Fruit fly (Drosophila melanogaster): ENCODE data around the gene snsl.

The snsl gene

dm6 chr2L:4883023-4883392 lies 23.6 kb downstream of the snsl start, which contains the start of the genes Cf2 and CG3008 (continued):
- no peak for TF ChIP-seq fd96Cb (tag; optimal IDR thresholded peaks at IDR 0.05)
- no peak for TF ChIP-seq lab (GFP tag; optimal IDR thresholded peaks at IDR 0.05)
- TF ChIP-seq chif (GFP tag; optimal IDR thresholded peaks at IDR 0.05): no peak
- no peak for TF ChIP-seq CG17328 (GFP tag; IDR thresholded peaks at IDR 0.05)
- TF ChIP-seq chm (GFP tag; IDR thresholded peaks at IDR 0.05): no peak
- TF ChIP-seq Dip3 (GFP tag; optimal IDR thresholded peaks at IDR 0.05): no peak
- no peak for TF ChIP-seq ham (GFP tag; IDR thresholded peaks at IDR 0.05)
- no peak for TF ChIP-seq kay (GFP tag; optimal IDR thresholded peaks at IDR 0.05)
- TF ChIP-seq Asciz (GFP tag; optimal IDR thresholded peaks at IDR 0.05): no peak
- TF ChIP-seq CG9797 (GFP tag; optimal IDR thresholded peaks at IDR 0.05): peak; percentile 42
- no peak for TF ChIP-seq kah (GFP tag; optimal IDR thresholded peaks at IDR 0.05)
- TF ChIP-seq Neu2 (GFP tag; optimal IDR thresholded peaks at IDR 0.05; ENCODE audit: borderline replicate concordance): no peak
- TF ChIP-seq CG17829 (tag; optimal IDR thresholded peaks at IDR 0.05): peak; percentile 21
- no peak for TF ChIP-seq fd3F (GFP tag; optimal IDR thresholded peaks at IDR 0.05)
- TF ChIP-seq lov (optimal IDR thresholded peaks at IDR 0.05): no peak
- no peak for TF ChIP-seq lov (GFP tag; IDR thresholded peaks at IDR 0.05)
- no peak for TF ChIP-seq wdn (GFP tag; IDR thresholded peaks at IDR 0.05)
- TF ChIP-seq CG3163 (GFP tag; optimal IDR thresholded peaks at IDR 0.05): no peak
- TF ChIP-seq CG7357 (GFP tag; IDR thresholded peaks at IDR 0.05): no peak
- TF ChIP-seq Drgx (GFP tag; IDR thresholded peaks at IDR 0.05): no peak
- TF ChIP-seq CG14667 (GFP tag; IDR thresholded peaks at IDR 0.05): no peak
- TF ChIP-seq CG15479 (GFP tag; optimal IDR thresholded peaks at IDR 0.05): no peak
- TF ChIP-seq CG4617 (GFP tag; optimal IDR thresholded peaks at IDR 0.05; ENCODE audit: borderline replicate concordance): peak; percentile 95
- TF ChIP-seq NK7.1 (GFP tag; optimal IDR thresholded peaks at IDR 0.05): no peak
- TF ChIP-seq unc-4 (GFP tag; IDR thresholded peaks at IDR 0.05; ENCODE audit: partially characterized antibody): peak; percentile 88
- TF ChIP-seq CG14965 (GFP tag; optimal IDR thresholded peaks at IDR 0.05; ENCODE audit: borderline replicate concordance): no peak
- TF ChIP-seq CG11456 (GFP tag; IDR thresholded peaks at IDR 0.05): no peak
- TF ChIP-seq HmgD (GFP tag; optimal IDR thresholded peaks at IDR 0.05): no peak
- TF ChIP-seq ro (GFP tag; IDR thresholded peaks at IDR 0.05): no peak
- TF ChIP-seq CG9609 (GFP tag; optimal IDR thresholded peaks at IDR 0.05): no peak
- peak; percentile 65 for TF ChIP-seq bbx (GFP tag; IDR thresholded peaks at IDR 0.05; ENCODE audit: partially characterized antibody)
- peak; percentile 72 for TF ChIP-seq Ets97D (GFP tag; optimal IDR thresholded peaks at IDR 0.05)
- no peak for TF ChIP-seq CG1233 (GFP tag; optimal IDR thresholded peaks at IDR 0.05)
- TF ChIP-seq tup (GFP tag; optimal IDR thresholded peaks at IDR 0.05): no peak
- no peak for TF ChIP-seq Dbx (GFP tag; IDR thresholded peaks at IDR 0.05)
- no peak for TF ChIP-seq CG17912 (GFP tag; optimal IDR thresholded peaks at IDR 0.05)
- no peak for TF ChIP-seq Rfx (GFP tag; IDR thresholded peaks at IDR 0.05)
- no peak for TF ChIP-seq CG14014 (GFP tag; IDR thresholded peaks at IDR 0.05)
- no peak for TF ChIP-seq br (optimal IDR thresholded peaks at IDR 0.05)
- no peak for TF ChIP-seq crol (GFP tag; IDR thresholded peaks at IDR 0.05)
- no peak for TF ChIP-seq da (GFP tag; optimal IDR thresholded peaks at IDR 0.05)
- TF ChIP-seq pho (GFP tag; optimal IDR thresholded peaks at IDR 0.05): no peak
- TF ChIP-seq MESR4 (GFP tag; optimal IDR thresholded peaks at IDR 0.05): no peak
- TF ChIP-seq bsh (GFP tag; optimal IDR thresholded peaks at IDR 0.05): no peak
- TF ChIP-seq Kr (GFP tag; optimal IDR thresholded peaks at IDR 0.05): no peak
- TF ChIP-seq Hey (tag; optimal IDR thresholded peaks at IDR 0.05): no peak
- no peak for TF ChIP-seq zf30C (GFP tag; optimal IDR thresholded peaks at IDR 0.05)
- TF ChIP-seq CG13894 (tag; optimal IDR thresholded peaks at IDR 0.05): no peak
- TF ChIP-seq ttk (GFP tag; IDR thresholded peaks at IDR 0.05): no peak
- TF ChIP-seq cg (GFP tag; optimal IDR thresholded peaks at IDR 0.05): no peak
- peak; percentile 100 for TF ChIP-seq CG16863 (GFP tag; optimal IDR thresholded peaks at IDR 0.05)
- TF ChIP-seq Hr51 (GFP tag; optimal IDR thresholded peaks at IDR 0.05): no peak

Measured in whole organism, embryonic.